Fruit fly (Drosophila melanogaster): ENCODE measurements around the gene CG32240.
A peak's percentile ranks its signal among the peaks of the same experiment; 100 is the strongest.

The CG32240 gene

DNA sequence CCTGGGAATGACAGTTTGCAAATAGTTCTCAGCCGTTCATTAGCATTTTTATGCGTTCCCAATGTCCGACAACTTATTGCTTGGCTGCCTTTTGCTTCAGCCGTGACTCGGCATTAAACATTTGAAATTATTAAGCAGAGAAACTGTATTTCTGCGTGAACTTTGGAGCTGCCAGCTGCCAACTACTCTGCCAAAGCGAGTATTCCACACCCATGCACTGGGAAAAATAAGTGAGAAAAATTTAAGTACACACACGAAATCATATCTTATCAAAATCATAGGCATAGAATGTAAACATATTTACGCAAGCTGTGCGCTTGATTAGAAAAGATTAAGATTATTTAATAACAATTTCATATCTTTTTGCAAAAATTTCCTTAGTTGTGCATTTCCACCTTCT is 31.5 kb upstream of the CG32240 start (continued):
- peak; percentile 40 for TF ChIP-seq CG15269 (tag; optimal IDR thresholded peaks at IDR 0.05)
- no peak for TF ChIP-seq HHEX (GFP tag; optimal IDR thresholded peaks at IDR 0.05)
- TF ChIP-seq gro (GFP tag; optimal IDR thresholded peaks at IDR 0.05): peak; percentile 59
- no peak for TF ChIP-seq CG14667 (GFP tag; IDR thresholded peaks at IDR 0.05)
- no peak for TF ChIP-seq CG10274 (GFP tag; optimal IDR thresholded peaks at IDR 0.05)
- TF ChIP-seq tup (GFP tag; optimal IDR thresholded peaks at IDR 0.05): no peak
- TF ChIP-seq bab2 (GFP tag; optimal IDR thresholded peaks at IDR 0.05): peak; percentile 12
- TF ChIP-seq CG15696 (tag; optimal IDR thresholded peaks at IDR 0.05): no peak
- no peak for TF ChIP-seq Hr78 (GFP tag; optimal IDR thresholded peaks at IDR 0.05)
- peak; percentile 68 for TF ChIP-seq Ptx1 (GFP tag; IDR thresholded peaks at IDR 0.05)
- peak; percentile 72 for TF ChIP-seq Aef1 (GFP tag; IDR thresholded peaks at IDR 0.05)
- no peak for TF ChIP-seq CG9437 (GFP tag; optimal IDR thresholded peaks at IDR 0.05)
- 0 out of 3 replicates have a peak, but pooled peaks have one; percentile 47 for TF ChIP-seq CG2199 (GFP tag; IDR thresholded peaks at IDR 0.05)
- peak; percentile 49; the same call in 1 of the 2 replicates for TF ChIP-seq Rx (GFP tag; IDR thresholded peaks at IDR 0.05)
- no peak for TF ChIP-seq CG33213 (GFP tag; optimal IDR thresholded peaks at IDR 0.05)
- no peak for TF ChIP-seq CG4854 (GFP tag; optimal IDR thresholded peaks at IDR 0.05)
- TF ChIP-seq CG7556 (GFP tag; optimal IDR thresholded peaks at IDR 0.05): no peak
- no peak for TF ChIP-seq CG2116 (GFP tag; optimal IDR thresholded peaks at IDR 0.05)
- TF ChIP-seq odd (GFP tag; optimal IDR thresholded peaks at IDR 0.05): no peak
- TF ChIP-seq Oaz (GFP tag; IDR thresholded peaks at IDR 0.05): peak; percentile 40; the same call in 1 of the 2 replicates
- TF ChIP-seq CG10462 (GFP tag; optimal IDR thresholded peaks at IDR 0.05): no peak
- no peak for TF ChIP-seq sim (GFP tag; IDR thresholded peaks at IDR 0.05)
- no peak for TF ChIP-seq Sox100B (GFP tag; optimal IDR thresholded peaks at IDR 0.05)
- peak; percentile 72; the same call in 1 of the 3 replicates for TF ChIP-seq CG6175 (GFP tag; IDR thresholded peaks at IDR 0.05)
- TF ChIP-seq Dad (GFP tag; optimal IDR thresholded peaks at IDR 0.05): peak; percentile 19
- TF ChIP-seq CG5245 (GFP tag; optimal IDR thresholded peaks at IDR 0.05): no peak
- TF ChIP-seq CG9727 (GFP tag; optimal IDR thresholded peaks at IDR 0.05): peak; percentile 27
- peak; percentile 30 to 65 for TF ChIP-seq dpn (GFP tag; optimal IDR thresholded peaks at IDR 0.05)
- TF ChIP-seq HLHmδ (GFP tag; optimal IDR thresholded peaks at IDR 0.05): no peak
- TF ChIP-seq NK7.1 (GFP tag; optimal IDR thresholded peaks at IDR 0.05): no peak
- no peak for TF ChIP-seq nerfin-2 (GFP tag; IDR thresholded peaks at IDR 0.05; ENCODE audit: partially characterized antibody)
- TF ChIP-seq Sox102F (GFP tag; optimal IDR thresholded peaks at IDR 0.05): peak; percentile 57
- no peak for TF ChIP-seq CG3163 (GFP tag; optimal IDR thresholded peaks at IDR 0.05)
- TF ChIP-seq Side (GFP tag; optimal IDR thresholded peaks at IDR 0.05): peak; percentile 16
- no peak for TF ChIP-seq twi (tag; optimal IDR thresholded peaks at IDR 0.05)
- TF ChIP-seq CG14710 (tag; optimal IDR thresholded peaks at IDR 0.05): no peak
- TF ChIP-seq TFAM (GFP tag; optimal IDR thresholded peaks at IDR 0.05): no peak
- no peak for TF ChIP-seq dmrt11E (tag; optimal IDR thresholded peaks at IDR 0.05)
- TF ChIP-seq CG4424 (GFP tag; optimal IDR thresholded peaks at IDR 0.05): peak; percentile 34
- TF ChIP-seq Bgb (GFP tag; IDR thresholded peaks at IDR 0.05; ENCODE audit: partially characterized antibody): no peak
- peak; percentile 23; the same call in 1 of the 4 replicates for TF ChIP-seq Gug (GFP tag; IDR thresholded peaks at IDR 0.05)
- TF ChIP-seq CG34376 (GFP tag; optimal IDR thresholded peaks at IDR 0.05): peak; percentile 74
- peak; percentile 65 for TF ChIP-seq CG7357 (GFP tag; IDR thresholded peaks at IDR 0.05)
- TF ChIP-seq CG17568 (GFP tag; optimal IDR thresholded peaks at IDR 0.05): no peak
- TF ChIP-seq hbn (GFP tag; IDR thresholded peaks at IDR 0.05; ENCODE audit: partially characterized antibody): no peak
- TF ChIP-seq abd-A (tag; optimal IDR thresholded peaks at IDR 0.05): no peak
- TF ChIP-seq Atf6 (GFP tag; IDR thresholded peaks at IDR 0.05): peak; percentile 74; the same call in 1 of the 2 replicates
- peak; percentile 62 for TF ChIP-seq mirr (GFP tag; optimal IDR thresholded peaks at IDR 0.05)
- no peak for TF ChIP-seq fru (optimal IDR thresholded peaks at IDR 0.05)
- no peak for TF ChIP-seq Ssrp (tag; optimal IDR thresholded peaks at IDR 0.05)
- no peak for TF ChIP-seq CG15011 (GFP tag; optimal IDR thresholded peaks at IDR 0.05)

All from whole organism, embryonic.